Worm (Caenorhabditis elegans): Measurements from ENCODE around the gene F08F3.6.

DNA sequence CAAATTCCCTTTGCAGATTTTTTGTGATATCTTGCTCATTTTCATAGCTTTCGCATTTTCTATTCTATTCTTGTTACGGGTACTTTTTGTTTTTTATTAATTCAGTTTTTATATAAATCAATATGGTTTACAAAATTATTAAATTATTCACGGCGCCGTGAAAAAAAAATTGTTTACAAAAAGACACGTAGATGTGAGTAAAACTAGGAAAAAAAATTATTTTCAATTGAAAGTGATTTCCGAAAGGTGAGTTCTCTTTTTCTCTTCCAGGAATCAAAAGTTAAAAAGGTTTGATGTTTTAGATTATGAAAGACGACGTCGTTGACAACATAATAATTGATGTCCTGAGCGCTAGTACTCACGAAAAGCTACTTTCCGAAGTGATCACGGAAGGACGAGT lies 11.6 kb downstream of the F08F3.6 start, which contains the start of gene C25A6.1:
- TF ChIP-seq ztf-23 (GFP tag; IDR thresholded peaks at IDR 0.05) (no peak), ztf-29 (GFP tag; IDR thresholded peaks at IDR 0.05) (no peak), med-1 (GFP tag; optimal IDR thresholded peaks at IDR 0.05; ENCODE audit: insufficient read depth) (no peak), ref-1 (GFP tag; conservative IDR thresholded peaks at IDR 0.05) (no peak), tab-1 (GFP tag; IDR thresholded peaks at IDR 0.05) (no peak), flt-1 (GFP tag; IDR thresholded peaks at IDR 0.05) (no peak), klf-2 (GFP tag; conservative IDR thresholded peaks at IDR 0.05) (no peak), T22C8.4 (GFP tag; IDR thresholded peaks at IDR 0.05) (no peak), cog-1 (tag; optimal IDR thresholded peaks at IDR 0.05) (no peak)

All from whole organism, midembryonic.